Worm (Caenorhabditis elegans) whole organism, L4/young adult: ENCODE results near the gene mrpl-51.

ENCODE experiments used
- W03F9.2 ChIP-seq: fragments of 150-350 bp; optimal IDR thresholded peaks from 2 replicates; lab custom pipeline; 2014; ENCODE audit warnings: missing biosample characterization, missing genetic modification characterization
- dao-5 ChIP-seq: sonication (generic microtip); optimal IDR thresholded peaks from 2 replicates; lab custom pipeline; 2016; ENCODE audit warnings: missing genotype, missing genetic modification characterization, moderate library complexity, missing compliant biosample characterization
- him-1 ChIP-seq: sonication (generic microtip); optimal IDR thresholded peaks from 2 replicates; lab custom pipeline; 2016; ENCODE audit warnings: missing genotype, missing genetic modification reagents, missing genetic modification characterization, missing compliant biosample characterization

DNA sequence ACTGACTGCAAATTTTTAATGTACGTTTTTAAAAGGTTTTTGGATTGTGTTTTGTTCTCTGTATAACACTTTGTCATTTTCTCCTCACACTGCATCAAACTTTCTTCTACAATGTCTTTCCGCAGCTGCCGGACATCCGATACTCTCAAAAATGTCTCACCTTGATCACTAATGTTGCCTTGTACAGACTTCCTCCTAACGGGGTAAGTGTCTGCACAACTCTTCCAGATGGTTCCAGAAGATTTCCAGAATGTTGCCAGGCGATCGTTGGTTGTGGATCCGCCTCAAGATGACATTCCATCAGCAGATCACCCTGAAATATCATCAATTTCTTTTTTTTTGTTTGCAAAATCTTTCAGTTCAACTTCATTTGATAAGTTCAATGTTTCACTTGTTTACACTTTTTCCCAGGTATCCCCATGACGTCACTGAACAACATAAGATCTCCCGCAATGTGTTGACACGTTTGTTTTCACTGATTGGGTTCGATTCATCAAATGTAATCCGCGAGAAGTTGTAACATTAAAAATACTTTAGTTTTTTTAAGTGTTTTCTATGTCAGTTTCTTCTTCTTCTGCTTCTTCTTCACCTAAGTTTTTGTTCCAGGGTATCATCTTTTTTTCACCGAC lies 22.0 kb upstream of the mrpl-51 start:
- no peak for TF ChIP-seq dao-5 (tag; lab: Kevin White, UChicago)
- no peak for TF ChIP-seq W03F9.2 (tag; lab: Kevin White, UChicago)
- no peak for TF ChIP-seq him-1
